Worm (Caenorhabditis elegans) whole organism, L2 larva: ENCODE data around the gene sra-27.

Experiments
- F13H6.1 ChIP-seq: sonication (generic microtip); optimal IDR thresholded peaks from 2 replicates; lab custom pipeline; 2016; ENCODE audit warnings: missing genetic modification characterization, missing compliant biosample characterization
- ZK546.5 ChIP-seq: sonication (generic microtip); optimal IDR thresholded peaks from 2 replicates; lab custom pipeline; 2017; ENCODE audit warnings: missing biosample characterization, missing genetic modification characterization
- blmp-1 ChIP-seq: sonication (generic microtip); optimal IDR thresholded peaks from 2 replicates; lab custom pipeline; 2017; ENCODE audit warnings: missing genetic modification characterization, mild to moderate bottlenecking, missing compliant biosample characterization, antibody characterized with exemption, moderate library complexity; ENCODE audit not compliant: insufficient read depth
- ceh-82 ChIP-seq: fragments of 150-350 bp; optimal IDR thresholded peaks from 2 replicates; lab custom pipeline; 2014; ENCODE audit warnings: missing biosample characterization, missing genetic modification characterization
- elt-1 ChIP-seq: fragments of 150-350 bp; optimal IDR thresholded peaks from 2 replicates; lab custom pipeline; 2014; ENCODE audit warnings: missing biosample characterization, missing genetic modification characterization
- lin-13 ChIP-seq: fragments of 150-350 bp; optimal IDR thresholded peaks from 2 replicates; lab custom pipeline; 2014; ENCODE audit warnings: missing biosample characterization, missing genetic modification reagents, missing genetic modification characterization
- nhr-11 ChIP-seq: fragments of 150-350 bp; optimal IDR thresholded peaks from 2 replicates; lab custom pipeline; 2014; ENCODE audit warnings: missing biosample characterization, missing genetic modification characterization
- nhr-12 ChIP-seq: fragments of 150-350 bp; optimal IDR thresholded peaks from 2 replicates; lab custom pipeline; 2014; ENCODE audit warnings: missing biosample characterization, missing genetic modification characterization
- nhr-25 ChIP-seq: fragments of 150-350 bp; sonication (generic microtip); optimal IDR thresholded peaks from 3 replicates; lab custom pipeline; 2014; ENCODE audit warnings: missing biosample characterization, missing genetic modification characterization
- nhr-6 ChIP-seq: fragments of 150-350 bp; optimal IDR thresholded peaks from 2 replicates; lab custom pipeline; 2014; ENCODE audit warnings: missing biosample characterization, missing genetic modification characterization
- skn-1 ChIP-seq: sonication (generic microtip); optimal IDR thresholded peaks from 2 replicates; lab custom pipeline; 2017; ENCODE audit warnings: missing biosample characterization, missing genetic modification characterization
- snpc-4 ChIP-seq: fragments of 150-350 bp; optimal IDR thresholded peaks from 2 replicates; lab custom pipeline; 2014; ENCODE audit warnings: missing biosample characterization, missing genetic modification characterization
- unc-62 ChIP-seq: fragments of 150-350 bp; optimal IDR thresholded peaks from 2 replicates; lab custom pipeline; 2014; ENCODE audit warnings: missing biosample characterization, missing genetic modification reagents, missing genetic modification characterization
- ztf-11 ChIP-seq: sonication (generic microtip); optimal IDR thresholded peaks from 2 replicates; lab custom pipeline; 2017; ENCODE audit warnings: missing biosample characterization, missing genetic modification characterization

- TF ChIP-seq unc-62 (GFP tag; lab: Kevin White, UChicago) (no peak), lin-13 (GFP tag; lab: Kevin White, UChicago) (no peak), elt-1 (tag; lab: Kevin White, UChicago) (no peak), snpc-4 (no peak), nhr-25 (no peak), ZK546.5 (tag; lab: Kevin White, UChicago) (no peak), nhr-11 (tag; lab: Kevin White, UChicago) (no peak), ztf-11 (no peak), blmp-1 (tag; lab: Kevin White, UChicago) (no peak), ceh-82 (no peak), skn-1 (tag; lab: Kevin White, UChicago) (no peak), F13H6.1 (tag; lab: Kevin White, UChicago) (no peak), nhr-12 (tag; lab: Kevin White, UChicago) (no peak), nhr-6 (tag; lab: Kevin White, UChicago) (no peak)
These were observed 42.6 kb upstream of the sra-27 start for ce11 chrII:6526136-6526684.
